Worm (Caenorhabditis elegans): ENCODE results near the gene F21D9.1.

DNA sequence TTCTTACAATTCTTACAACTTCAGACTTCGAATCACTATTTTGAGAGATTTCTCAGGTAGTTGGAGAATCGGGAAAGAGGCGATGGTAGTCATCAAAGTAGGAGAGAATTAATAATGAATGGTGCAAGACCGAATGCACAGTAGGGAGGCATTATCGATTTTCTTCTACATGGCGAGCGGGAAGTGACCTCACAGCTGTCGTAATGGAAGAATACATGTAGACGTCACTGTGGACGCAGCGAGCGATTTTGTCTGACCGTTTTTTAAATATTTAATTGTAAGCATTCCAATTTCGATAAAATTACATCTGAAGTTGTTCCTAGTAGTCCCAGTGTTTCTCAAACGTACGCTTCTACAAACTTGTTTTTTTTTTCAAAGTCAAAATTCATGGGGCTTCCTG, 45.3 kb downstream of the F21D9.1 start, which contains the start of gene F55C9.11:
- TF ChIP-seq nhr-237 (tag; optimal IDR thresholded peaks at IDR 0.05) (no peak), ama-1 (optimal IDR thresholded peaks at IDR 0.05) (no peak), lin-15B (tag; optimal IDR thresholded peaks at IDR 0.05) (no peak), zag-1 (tag; optimal IDR thresholded peaks at IDR 0.05) (no peak)
